Worm (Caenorhabditis elegans): ENCODE results near the gene egrh-3.

The egrh-3 gene

DNA sequence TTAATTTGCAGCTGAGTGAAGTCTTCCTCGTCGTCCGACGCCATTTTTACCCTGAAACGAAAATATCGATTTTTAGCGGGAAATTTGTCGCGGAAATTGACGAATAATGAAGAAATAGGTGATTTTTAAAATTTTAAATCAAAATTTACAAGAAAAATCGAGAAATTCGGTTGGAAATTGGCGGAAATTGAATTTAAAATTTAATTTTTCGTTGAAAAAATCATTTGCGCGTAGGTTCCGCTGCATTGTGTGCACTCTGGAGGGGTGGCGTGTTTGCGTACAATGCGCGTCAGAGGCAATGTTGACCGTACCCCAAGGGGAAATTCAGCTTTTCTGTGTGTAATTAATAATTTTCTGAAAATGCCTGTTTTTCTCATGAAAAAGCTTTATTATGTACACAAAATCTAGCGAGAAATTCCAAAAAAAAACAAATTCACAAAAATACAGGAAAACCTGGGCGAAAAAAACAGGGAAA is 15.4 kb upstream of the egrh-3 start, which contains the start of gene Y94H6A.5 (continued):
- TF ChIP-seq cebp-2 (GFP tag; IDR thresholded peaks at IDR 0.05) (no peak), fkh-3 (tag; optimal IDR thresholded peaks at IDR 0.05) (no peak), F22D6.2 (tag; optimal IDR thresholded peaks at IDR 0.05) (no peak), somi-1 (GFP tag; optimal IDR thresholded peaks at IDR 0.05) (no peak), him-1 (tag; optimal IDR thresholded peaks at IDR 0.05) (no peak), madf-3 (GFP tag; IDR thresholded peaks at IDR 0.05) (no peak), zim-3 (tag; optimal IDR thresholded peaks at IDR 0.05) (no peak), dox-1 (GFP tag; IDR thresholded peaks at IDR 0.05) (peak; percentile 61), nhr-179 (tag; optimal IDR thresholded peaks at IDR 0.05) (no peak), C06A6.2 (GFP tag; conservative IDR thresholded peaks at IDR 0.05) (no peak), sdz-38 (tag; optimal IDR thresholded peaks at IDR 0.05) (no peak), nhr-120 (GFP tag; IDR thresholded peaks at IDR 0.05) (no peak), ztf-25 (GFP tag; IDR thresholded peaks at IDR 0.05) (peak; percentile 63; the same call in 1 of the 2 replicates), tlf-1 (GFP tag; optimal IDR thresholded peaks at IDR 0.05) (no peak), egl-44 (GFP tag; IDR thresholded peaks at IDR 0.05) (no peak), akir-1 (GFP tag; optimal IDR thresholded peaks at IDR 0.05) (no peak), T07F8.4 (tag; optimal IDR thresholded peaks at IDR 0.05) (no peak), zfh-2 (GFP tag; conservative IDR thresholded peaks at IDR 0.05) (no peak), pbrm-1 (GFP tag; IDR thresholded peaks at IDR 0.05) (peak; percentile 17; the same call in 1 of the 2 replicates), attf-6 (GFP tag; IDR thresholded peaks at IDR 0.05) (no peak), aptf-2 (GFP tag; conservative IDR thresholded peaks at IDR 0.05) (no peak), nfya-2 (GFP tag; IDR thresholded peaks at IDR 0.05) (no peak), dpl-1 (GFP tag; optimal IDR thresholded peaks at IDR 0.05) (no peak), B0035.1 (tag; optimal IDR thresholded peaks at IDR 0.05) (no peak), lin-26 (GFP tag; IDR thresholded peaks at IDR 0.05) (no peak), F57C9.4 (tag; optimal IDR thresholded peaks at IDR 0.05) (no peak), hlh-26 (GFP tag; conservative IDR thresholded peaks at IDR 0.05) (no peak), efl-1 (GFP tag; optimal IDR thresholded peaks at IDR 0.05) (peak; percentile 15), nhr-27 (tag; optimal IDR thresholded peaks at IDR 0.05) (no peak), lin-35 (GFP tag; optimal IDR thresholded peaks at IDR 0.05) (peak in 1 of 3 experiments; percentile 17), tbp1 (GFP tag; optimal IDR thresholded peaks at IDR 0.05) (peak; percentile 10), ceh-100 (GFP tag; IDR thresholded peaks at IDR 0.05) (no peak), hrde-1 (tag; optimal IDR thresholded peaks at IDR 0.05; ENCODE audit: borderline replicate concordance) (no peak), snpc-4 (GFP tag; optimal IDR thresholded peaks at IDR 0.05) (no peak), snpc-4 (tag; optimal IDR thresholded peaks at IDR 0.05) (peak in 1 of 4 experiments; percentile 18), lir-1 (GFP tag; conservative IDR thresholded peaks at IDR 0.05) (0 out of 2 replicates have a peak, but pooled peaks have one; percentile 34), rcor-1 (GFP tag; IDR thresholded peaks at IDR 0.05) (0 out of 2 replicates have a peak, but pooled peaks have one; percentile 18), T26A5.8 (tag; optimal IDR thresholded peaks at IDR 0.05) (no peak), ztf-6 (GFP tag; IDR thresholded peaks at IDR 0.05) (no peak), Y79H2A.3 (GFP tag; conservative IDR thresholded peaks at IDR 0.05) (no peak), ZK185.1 (tag; optimal IDR thresholded peaks at IDR 0.05; ENCODE audit: poor library complexity, severe bottlenecking) (no peak), bed-1 (GFP tag; IDR thresholded peaks at IDR 0.05) (no peak), cebp-1 (GFP tag; IDR thresholded peaks at IDR 0.05) (0 out of 2 replicates have a peak, but pooled peaks have one; percentile 27), cebp-1 (tag; optimal IDR thresholded peaks at IDR 0.05) (peak; percentile 60), die-1 (tag; optimal IDR thresholded peaks at IDR 0.05) (no peak), Y53G8AR.9 (GFP tag; conservative IDR thresholded peaks at IDR 0.05) (no peak), Y67H2A.10 (GFP tag; conservative IDR thresholded peaks at IDR 0.05) (no peak), dpff-1 (tag; optimal IDR thresholded peaks at IDR 0.05) (no peak), nhr-90 (tag; optimal IDR thresholded peaks at IDR 0.05) (no peak)

Data from whole organism, young adult.